Fruit fly (Drosophila melanogaster) whole organism, embryonic: ENCODE measurements around the gene CG7071.

Source experiments
- Abd-B ChIP-seq: fragments of 200-800 bp; sonication (Bioruptor generic); optimal IDR thresholded peaks from 2 replicates; lab custom pipeline; 2018; ENCODE audit warnings: missing biosample characterization, mild to moderate bottlenecking, missing genetic modification characterization, moderate library complexity
- Ada2b ChIP-seq: fragments of 200-800 bp; sonication (Bioruptor generic); IDR thresholded peaks from 2 replicates; pipeline ENCODE4 v1.3.6; 2022; ENCODE audit warnings: missing biosample characterization, missing genetic modification characterization
- BEAF-32 ChIP-seq: fragments of 200-800 bp; sonication (Bioruptor generic); optimal IDR thresholded peaks from 3 replicates; lab custom pipeline; 2017; ENCODE audit warnings: missing biosample characterization, missing genetic modification characterization, mild to moderate bottlenecking, moderate library complexity, missing genetic modification reagents
- CG10979 ChIP-seq: fragments of 200-800 bp; sonication (Bioruptor generic); optimal IDR thresholded peaks from 2 replicates; lab custom pipeline; 2018; ENCODE audit warnings: missing biosample characterization, mild to moderate bottlenecking, missing genetic modification characterization, moderate library complexity
- CG11723 ChIP-seq: fragments of 200-800 bp; sonication (Bioruptor generic); optimal IDR thresholded peaks from 2 replicates; lab custom pipeline; 2017; ENCODE audit warnings: missing biosample characterization, mild to moderate bottlenecking, missing genetic modification characterization
- CG12155 ChIP-seq: fragments of 200-800 bp; sonication (Bioruptor generic); optimal IDR thresholded peaks from 3 replicates; lab custom pipeline; 2016; ENCODE audit warnings: missing biosample characterization, missing genetic modification characterization
- CG12391 ChIP-seq: fragments of 200-800 bp; sonication (Bioruptor generic); optimal IDR thresholded peaks from 3 replicates; lab custom pipeline; 2018; ENCODE audit warnings: missing biosample characterization, mild to moderate bottlenecking, missing genetic modification characterization, moderate library complexity
- CG12659 ChIP-seq: fragments of 200-800 bp; sonication (Bioruptor generic); optimal IDR thresholded peaks from 3 replicates; lab custom pipeline; 2017; ENCODE audit warnings: mild to moderate bottlenecking, missing biosample characterization, missing genetic modification reagents, missing genetic modification characterization
- CG12769 ChIP-seq: fragments of 200-800 bp; sonication (Bioruptor generic); optimal IDR thresholded peaks from 2 replicates; lab custom pipeline; 2019; ENCODE audit warnings: missing biosample characterization, mild to moderate bottlenecking, missing genetic modification characterization, moderate library complexity
- CG13287 ChIP-seq: fragments of 200-800 bp; sonication (Bioruptor generic); IDR thresholded peaks from 2 replicates; pipeline ENCODE4 v1.3.6; 2022; ENCODE audit warnings: missing biosample characterization, missing genetic modification characterization; ENCODE audit not compliant: partially characterized antibody
- CG13775 ChIP-seq: fragments of 200-800 bp; sonication (Bioruptor generic); optimal IDR thresholded peaks from 3 replicates; lab custom pipeline; 2017; ENCODE audit warnings: missing biosample characterization, mild to moderate bottlenecking, missing genetic modification characterization
- CG13894 ChIP-seq: fragments of 200-800 bp; sonication (Bioruptor generic); optimal IDR thresholded peaks from 3 replicates; lab custom pipeline; 2018; ENCODE audit warnings: missing biosample characterization, mild to moderate bottlenecking, missing genetic modification characterization, moderate library complexity
- CG14014 ChIP-seq: fragments of 200-800 bp; sonication (Bioruptor generic); IDR thresholded peaks from 2 replicates; pipeline ENCODE4 v1.3.6; 2022; ENCODE audit warnings: missing biosample characterization, missing genetic modification characterization
- CG1602 ChIP-seq: fragments of 200-800 bp; sonication (Bioruptor generic); optimal IDR thresholded peaks from 3 replicates; lab custom pipeline; 2016; ENCODE audit warnings: missing biosample characterization, missing genetic modification characterization
- CG17568 ChIP-seq: fragments of 200-800 bp; sonication (Bioruptor generic); optimal IDR thresholded peaks from 2 replicates; lab custom pipeline; 2018; ENCODE audit warnings: missing biosample characterization, mild to moderate bottlenecking, missing genetic modification characterization, moderate library complexity
- CG18599 ChIP-seq: fragments of 200-800 bp; sonication (Bioruptor generic); optimal IDR thresholded peaks from 3 replicates; lab custom pipeline; 2017; ENCODE audit warnings: missing biosample characterization, missing genetic modification characterization, mild to moderate bottlenecking, moderate library complexity, missing genetic modification reagents
- CG2120 ChIP-seq: fragments of 200-800 bp; sonication (Bioruptor generic); optimal IDR thresholded peaks from 3 replicates; lab custom pipeline; 2016; ENCODE audit warnings: missing biosample characterization, missing genetic modification characterization
- CG2678 ChIP-seq: fragments of 200-800 bp; sonication (Bioruptor generic); optimal IDR thresholded peaks from 3 replicates; lab custom pipeline; 2019; ENCODE audit warnings: missing biosample characterization, mild to moderate bottlenecking, missing genetic modification characterization, moderate library complexity
- CG3281 ChIP-seq: fragments of 200-800 bp; sonication (Bioruptor generic); optimal IDR thresholded peaks from 3 replicates; lab custom pipeline; 2017; ENCODE audit warnings: missing biosample characterization, mild to moderate bottlenecking, missing genetic modification characterization
- CG3847 ChIP-seq: fragments of 200-800 bp; sonication (Bioruptor generic); IDR thresholded peaks from 2 replicates; pipeline ENCODE4 v1.3.6; 2022; ENCODE audit warnings: missing biosample characterization, missing genetic modification characterization
- CG4820 ChIP-seq: fragments of 200-800 bp; sonication (Bioruptor generic); optimal IDR thresholded peaks from 3 replicates; lab custom pipeline; 2016; ENCODE audit warnings: missing biosample characterization, missing genetic modification characterization
- CG9215 ChIP-seq: fragments of 200-800 bp; sonication (Bioruptor generic); IDR thresholded peaks from 2 replicates; pipeline ENCODE4 v1.3.6; 2022; ENCODE audit warnings: missing biosample characterization, missing genetic modification characterization
- CG9727 ChIP-seq: fragments of 200-800 bp; sonication (Bioruptor generic); optimal IDR thresholded peaks from 3 replicates; lab custom pipeline; 2017; ENCODE audit warnings: missing biosample characterization, mild to moderate bottlenecking, missing genetic modification characterization
- Dip2 ChIP-seq: fragments of 200-800 bp; sonication (Bioruptor generic); IDR thresholded peaks from 2 replicates; pipeline ENCODE4 v1.3.6; 2022; ENCODE audit warnings: missing biosample characterization, missing genetic modification characterization
- Fer3 ChIP-seq: fragments of 200-800 bp; sonication (Bioruptor generic); optimal IDR thresholded peaks from 2 replicates; lab custom pipeline; 2018; ENCODE audit warnings: missing biosample characterization, mild to moderate bottlenecking, missing genetic modification characterization, moderate library complexity
- H2.0 ChIP-seq: fragments of 200-800 bp; sonication (Bioruptor generic); IDR thresholded peaks from 2 replicates; pipeline ENCODE4 v1.3.6; 2022; ENCODE audit warnings: missing biosample characterization, missing genetic modification characterization
- HHEX ChIP-seq: fragments of 200-800 bp; sonication (Bioruptor generic); optimal IDR thresholded peaks from 3 replicates; lab custom pipeline; 2017; ENCODE audit warnings: missing biosample characterization, mild to moderate bottlenecking, missing genetic modification characterization, missing genetic modification reagents
- Hmr ChIP-seq: fragments of 200-800 bp; sonication (Bioruptor generic); optimal IDR thresholded peaks from 3 replicates; lab custom pipeline; 2017; ENCODE audit warnings: mild to moderate bottlenecking, missing biosample characterization, missing genetic modification reagents, missing genetic modification characterization
- Med ChIP-seq: fragments of 200-800 bp; sonication (Bioruptor generic); peaks from one replicate; lab custom pipeline; 2016; ENCODE audit warnings: missing biosample characterization, missing genetic modification characterization, mild to moderate bottlenecking, inconsistent platforms, moderate library complexity
- Meics ChIP-seq: fragments of 200-800 bp; sonication (Bioruptor generic); optimal IDR thresholded peaks from 2 replicates; lab custom pipeline; 2017; ENCODE audit warnings: missing biosample characterization, mild to moderate bottlenecking, missing genetic modification characterization
- Nf-YA ChIP-seq: fragments of 200-800 bp; sonication (Bioruptor generic); IDR thresholded peaks from 2 replicates; pipeline ENCODE4 v1.3.6; 2022; ENCODE audit warnings: missing biosample characterization, missing genetic modification characterization
- Oli ChIP-seq: fragments of 200-800 bp; sonication (Bioruptor generic); optimal IDR thresholded peaks from 2 replicates; lab custom pipeline; 2018; ENCODE audit warnings: missing biosample characterization, mild to moderate bottlenecking, missing genetic modification characterization, moderate library complexity
- Ptx1 ChIP-seq: fragments of 200-800 bp; sonication (Bioruptor generic); IDR thresholded peaks from 2 replicates; pipeline ENCODE4 v1.3.6; 2022; ENCODE audit warnings: missing biosample characterization, missing genetic modification characterization
- Scr ChIP-seq: fragments of 200-800 bp; sonication (Bioruptor generic); IDR thresholded peaks from 2 replicates; pipeline ENCODE4 v1.3.6; 2022; ENCODE audit warnings: missing biosample characterization, missing genetic modification characterization; ENCODE audit not compliant: partially characterized antibody
- Usf ChIP-seq: fragments of 200-800 bp; sonication (Bioruptor generic); optimal IDR thresholded peaks from 2 replicates; lab custom pipeline; 2017; ENCODE audit warnings: missing genotype, missing biosample characterization, missing genetic modification characterization
- Xrp1 ChIP-seq: fragments of 200-800 bp; sonication (Bioruptor generic); IDR thresholded peaks from 2 replicates; pipeline ENCODE4 v1.3.6; 2022; ENCODE audit warnings: missing biosample characterization, missing genetic modification characterization
- caup ChIP-seq: fragments of 200-800 bp; sonication (Bioruptor generic); optimal IDR thresholded peaks from 3 replicates; lab custom pipeline; 2017; ENCODE audit warnings: missing biosample characterization, mild to moderate bottlenecking, missing genetic modification characterization, moderate library complexity; ENCODE audit not compliant: severe bottlenecking
- disco-r ChIP-seq: fragments of 200-800 bp; sonication (Bioruptor generic); optimal IDR thresholded peaks from 2 replicates; lab custom pipeline; 2016; ENCODE audit warnings: missing biosample characterization, missing genetic modification characterization
- gt ChIP-seq: fragments of 200-800 bp; sonication (Bioruptor generic); IDR thresholded peaks from 2 replicates; pipeline ENCODE4 v1.3.6; 2022; ENCODE audit warnings: missing biosample characterization, missing genetic modification characterization
- h ChIP-seq: fragments of >200 bp; optimal IDR thresholded peaks from 2 replicates; lab custom pipeline; 2017
- lilli ChIP-seq: fragments of 200-800 bp; sonication (Bioruptor generic); optimal IDR thresholded peaks from 3 replicates; lab custom pipeline; 2016; ENCODE audit warnings: missing biosample characterization, missing genetic modification characterization
- luna ChIP-seq: fragments of 200-800 bp; sonication (Bioruptor generic); optimal IDR thresholded peaks from 2 replicates; lab custom pipeline; 2016; ENCODE audit warnings: missing biosample characterization, missing genetic modification characterization
- org-1 ChIP-seq: fragments of 200-800 bp; sonication (Bioruptor generic); optimal IDR thresholded peaks from 2 replicates; lab custom pipeline; 2017; ENCODE audit warnings: missing biosample characterization, missing genetic modification characterization
- phol ChIP-seq: fragments of 200-800 bp; sonication (Bioruptor generic); optimal IDR thresholded peaks from 3 replicates; lab custom pipeline; 2018; ENCODE audit warnings: missing biosample characterization, mild to moderate bottlenecking, missing genetic modification characterization, moderate library complexity
- pros ChIP-seq: fragments of 200-800 bp; sonication (Bioruptor generic); optimal IDR thresholded peaks from 3 replicates; lab custom pipeline; 2019; ENCODE audit warnings: missing biosample characterization, mild to moderate bottlenecking, missing genetic modification characterization, moderate library complexity
- psq ChIP-seq: fragments of 200-800 bp; sonication (Bioruptor generic); optimal IDR thresholded peaks from 2 replicates; lab custom pipeline; 2017; ENCODE audit warnings: missing biosample characterization, missing genetic modification characterization
- row ChIP-seq: fragments of 200-800 bp; sonication (Bioruptor generic); IDR thresholded peaks from 3 replicates; pipeline ENCODE4 v1.3.6; 2022; ENCODE audit warnings: missing biosample characterization, missing genetic modification characterization
- sqz ChIP-seq: fragments of 200-800 bp; sonication (Bioruptor generic); optimal IDR thresholded peaks from 3 replicates; lab custom pipeline; 2018; ENCODE audit warnings: missing biosample characterization, mild to moderate bottlenecking, missing genetic modification characterization
- tio ChIP-seq: fragments of 200-800 bp; sonication (Bioruptor generic); optimal IDR thresholded peaks from 2 replicates; lab custom pipeline; 2017; ENCODE audit warnings: missing biosample characterization, missing genetic modification characterization, inconsistent platforms
- tx ChIP-seq: fragments of 200-800 bp; sonication (Bioruptor generic); optimal IDR thresholded peaks from 2 replicates; lab custom pipeline; 2016; ENCODE audit warnings: missing biosample characterization, missing genetic modification characterization
- zen ChIP-seq: fragments of 200-800 bp; sonication (Bioruptor generic); optimal IDR thresholded peaks from 3 replicates; lab custom pipeline; 2018; ENCODE audit warnings: missing biosample characterization, mild to moderate bottlenecking, missing genetic modification characterization, moderate library complexity

Gene CG7071

dm6 chr3R:22357942-22358341 lies 4.5 kb upstream of the CG7071 start (continued):
- TF ChIP-seq Abd-B (GFP tag; lab: Kevin White, UChicago) = no peak
- TF ChIP-seq CG2678 (tag; lab: Kevin White, UChicago) = peak; percentile 12
- TF ChIP-seq CG3281 (GFP tag; lab: Kevin White, UChicago) = peak; percentile 13
- TF ChIP-seq luna (GFP tag; lab: Kevin White, UChicago) = no peak
- no peak for TF ChIP-seq sqz (GFP tag; lab: Kevin White, UChicago)
- TF ChIP-seq zen (tag; lab: Kevin White, UChicago) = no peak
- no peak for TF ChIP-seq CG13894
- no peak for TF ChIP-seq CG13775 (GFP tag; lab: Kevin White, UChicago)
- no peak for TF ChIP-seq CG14014 (GFP tag; lab: Robert Waterston, UW)
- peak; percentile 19 for TF ChIP-seq lilli
- no peak for TF ChIP-seq CG3847 (GFP tag; lab: Robert Waterston, UW)
- peak; percentile 21 for TF ChIP-seq CG18599 (GFP tag; lab: Kevin White, UChicago)
- TF ChIP-seq caup = no peak
- TF ChIP-seq Usf (GFP tag; lab: Kevin White, UChicago) = no peak
- TF ChIP-seq disco-r (GFP tag; lab: Kevin White, UChicago) = no peak
- 0 out of 2 replicates have a peak, but pooled peaks have one; percentile 35 for TF ChIP-seq Xrp1 (GFP tag; lab: Robert Waterston, UW)
- peak; percentile 4 for TF ChIP-seq CG9727
- no peak for TF ChIP-seq CG17568 (GFP tag; lab: Kevin White, UChicago)
- no peak for TF ChIP-seq CG13287 (GFP tag; lab: Robert Waterston, UW)
- no peak for TF ChIP-seq CG12155
- TF ChIP-seq h (lab: Kevin White, UChicago) = no peak
- no peak for TF ChIP-seq CG11723 (GFP tag; lab: Kevin White, UChicago)
- TF ChIP-seq CG4820 (GFP tag; lab: Kevin White, UChicago) = no peak
- no peak for TF ChIP-seq tx
- TF ChIP-seq CG2120 (GFP tag; lab: Kevin White, UChicago) = peak; percentile 0
- TF ChIP-seq CG10979 = no peak
- TF ChIP-seq Meics = peak; percentile 17
- no peak for TF ChIP-seq HHEX (GFP tag; lab: Kevin White, UChicago)
- no peak for TF ChIP-seq Scr (GFP tag; lab: Robert Waterston, UW)
- no peak for TF ChIP-seq Dip2
- TF ChIP-seq Oli (tag; lab: Kevin White, UChicago) = no peak
- no peak for TF ChIP-seq pros (GFP tag; lab: Kevin White, UChicago)
- peak; percentile 22 for TF ChIP-seq Hmr (GFP tag; lab: Kevin White, UChicago)
- peak; percentile 55 for TF ChIP-seq Med (GFP tag; lab: Kevin White, UChicago)
- no peak for TF ChIP-seq CG9215 (GFP tag; lab: Robert Waterston, UW)
- no peak for TF ChIP-seq CG1602
- peak; percentile 22 for TF ChIP-seq tio (GFP tag; lab: Kevin White, UChicago)
- TF ChIP-seq Fer3 = peak; percentile 18
- TF ChIP-seq psq (GFP tag; lab: Kevin White, UChicago) = no peak
- TF ChIP-seq gt (GFP tag; lab: Robert Waterston, UW) = no peak
- TF ChIP-seq Ada2b (GFP tag; lab: Robert Waterston, UW) = peak; percentile 10; the same call in 1 of the 2 replicates
- TF ChIP-seq BEAF-32 (GFP tag; lab: Kevin White, UChicago) = no peak
- TF ChIP-seq CG12659 (GFP tag; lab: Kevin White, UChicago) = no peak
- TF ChIP-seq Nf-YA = no peak
- TF ChIP-seq phol (tag; lab: Kevin White, UChicago) = no peak
- 0 out of 3 replicates have a peak, but pooled peaks have one; percentile 5 for TF ChIP-seq row (GFP tag; lab: Robert Waterston, UW)
- 0 out of 2 replicates have a peak, but pooled peaks have one; percentile 7 for TF ChIP-seq Ptx1
- peak; percentile 13 for TF ChIP-seq CG12769 (tag; lab: Kevin White, UChicago)
- no peak for TF ChIP-seq H2.0 (GFP tag; lab: Robert Waterston, UW)
- TF ChIP-seq org-1 (GFP tag; lab: Kevin White, UChicago) = no peak
- TF ChIP-seq CG12391 (tag; lab: Kevin White, UChicago) = no peak
